Worm (Caenorhabditis elegans) whole organism, midembryonic: ENCODE results near the gene C31B8.12.

Source experiments
- T22C8.4 ChIP-seq: fragments of 200-800 bp; sonication (Bioruptor generic); IDR thresholded peaks from 2 replicates; pipeline ENCODE4 v1.3.6; 2022; ENCODE audit warnings: missing genetic modification characterization, missing compliant biosample characterization
- cog-1 ChIP-seq: sonication (generic microtip); optimal IDR thresholded peaks from 2 replicates; lab custom pipeline; 2016; ENCODE audit warnings: missing genetic modification characterization, missing compliant biosample characterization
- klf-2 ChIP-seq: fragments of 200-800 bp; sonication (Bioruptor generic); conservative IDR thresholded peaks from 2 replicates; pipeline ENCODE4 v1.3.6; 2022; ENCODE audit warnings: missing genetic modification reagents, missing genetic modification characterization, missing compliant biosample characterization
- med-1 ChIP-seq: sonication (generic microtip); optimal IDR thresholded peaks from 2 replicates; lab custom pipeline; 2017; ENCODE audit warnings: missing genetic modification characterization, mild to moderate bottlenecking, missing compliant biosample characterization, antibody characterized with exemption, missing genetic modification reagents; ENCODE audit not compliant: insufficient read depth
- ref-1 ChIP-seq: fragments of 200-800 bp; sonication (Bioruptor generic); conservative IDR thresholded peaks from 2 replicates; pipeline ENCODE4 v1.3.6; 2022; ENCODE audit warnings: missing genetic modification reagents, missing genetic modification characterization, missing compliant biosample characterization
- ztf-23 ChIP-seq: fragments of 200-800 bp; sonication (Bioruptor generic); IDR thresholded peaks from 2 replicates; pipeline ENCODE4 v1.3.6; 2022; ENCODE audit warnings: missing genetic modification reagents, missing genetic modification characterization, missing compliant biosample characterization

- no peak for TF ChIP-seq cog-1 (tag; lab: Kevin White, UChicago)
- no peak for TF ChIP-seq klf-2 (GFP tag; lab: Robert Waterston, UW)
- TF ChIP-seq ztf-23 (GFP tag; lab: Robert Waterston, UW): no peak
- no peak for TF ChIP-seq med-1
- no peak for TF ChIP-seq ref-1 (GFP tag; lab: Robert Waterston, UW)
- no peak for TF ChIP-seq T22C8.4 (GFP tag; lab: Robert Waterston, UW)
Observed at ce11 chrV:2929753-2930152, 2.3 kb upstream of the C31B8.12 start, which contains the start of gene C31B8.16.
